Fruit fly (Drosophila melanogaster): ENCODE measurements around the gene PLCXD.

- TF ChIP-seq Pif1A (GFP tag; optimal IDR thresholded peaks at IDR 0.05): no peak
- no peak for TF ChIP-seq CG34367 (tag; optimal IDR thresholded peaks at IDR 0.05)
- no peak for TF ChIP-seq gl (tag; optimal IDR thresholded peaks at IDR 0.05)
- TF ChIP-seq Pif1B (GFP tag; optimal IDR thresholded peaks at IDR 0.05): no peak
- no peak for TF ChIP-seq rn (GFP tag; IDR thresholded peaks at IDR 0.05)
These were observed 21.1 kb upstream of the PLCXD start for dm6 chr2L:12028102-12028501.
